Fruit fly (Drosophila melanogaster): ENCODE measurements around the gene Syp.

- peak; percentile 76 for TF ChIP-seq Blimp-1 (GFP tag; optimal IDR thresholded peaks at IDR 0.05)
- TF ChIP-seq CG11294 (GFP tag; IDR thresholded peaks at IDR 0.05): peak; percentile 75
- peak; percentile 74 for TF ChIP-seq Met (GFP tag; optimal IDR thresholded peaks at IDR 0.05)
- peak; percentile 78 for TF ChIP-seq CG31627 (GFP tag; optimal IDR thresholded peaks at IDR 0.05)
- TF ChIP-seq CG6276 (GFP tag; optimal IDR thresholded peaks at IDR 0.05): peak; percentile 82
- TF ChIP-seq CG1621 (tag; optimal IDR thresholded peaks at IDR 0.05): peak; percentile 78
- peak; percentile 78 for TF ChIP-seq Sox14 (GFP tag; optimal IDR thresholded peaks at IDR 0.05)
- TF ChIP-seq Hr39 (GFP tag; optimal IDR thresholded peaks at IDR 0.05): peak; percentile 77
- TF ChIP-seq CG32006 (GFP tag; optimal IDR thresholded peaks at IDR 0.05): peak; percentile 94
- TF ChIP-seq vri (GFP tag; optimal IDR thresholded peaks at IDR 0.05): peak; percentile 27
- TF ChIP-seq CG16779 (tag; optimal IDR thresholded peaks at IDR 0.05): peak; percentile 76
- TF ChIP-seq Smox (GFP tag; optimal IDR thresholded peaks at IDR 0.05): peak; percentile 68
- peak; percentile 29 for TF ChIP-seq CG6854 (GFP tag; optimal IDR thresholded peaks at IDR 0.05)
Measured at dm6 chr3R:20782104-20782654, 25.6 kb downstream of the Syp start.
